Worm (Caenorhabditis elegans) whole organism, L4 larva: Measurements from ENCODE around the gene ZK1055.6.

ENCODE experiments used
- D1046.2 ChIP-seq: fragments of 200-800 bp; sonication (Bioruptor generic); IDR thresholded peaks from 2 replicates; pipeline ENCODE4 v1.3.6; 2022; ENCODE audit warnings: missing genetic modification characterization, missing compliant biosample characterization
- F44E2.7 ChIP-seq: fragments of 200-800 bp; sonication (Bioruptor generic); IDR thresholded peaks from 2 replicates; pipeline ENCODE4 v2.1.2; 2022; ENCODE audit warnings: missing genetic modification characterization, missing compliant biosample characterization
- ZK546.5 ChIP-seq, 2 experiments: sonication (generic microtip); optimal IDR thresholded peaks; 2 replicates each; lab custom pipeline; 2017; ENCODE audit warnings: missing biosample characterization in 2 of 2, missing genetic modification characterization in 2 of 2
- dmd-8 ChIP-seq: fragments of 200-800 bp; sonication (Bioruptor generic); IDR thresholded peaks from 2 replicates; pipeline ENCODE4 v1.3.6; 2022; ENCODE audit warnings: missing genetic modification characterization, missing compliant biosample characterization
- fos-1 ChIP-seq: fragments of 150-350 bp; optimal IDR thresholded peaks from 2 replicates; lab custom pipeline; 2014; ENCODE audit warnings: missing biosample characterization, missing genetic modification characterization
- lsy-2 ChIP-seq, 2 experiments: fragments of 150-350 bp in 1 of 2; sonication (generic microtip) in 1 of 2; optimal IDR thresholded peaks; 2 replicates each; lab custom pipeline; 2014 to 2017; ENCODE audit warnings: missing biosample characterization in 2 of 2, missing genetic modification characterization in 2 of 2
- mdl-1 ChIP-seq, 2 experiments: fragments of 150-350 bp in 1 of 2; sonication (generic microtip) in 1 of 2; optimal IDR thresholded peaks; 2 replicates each; lab custom pipeline; 2014 to 2017; ENCODE audit warnings: missing biosample characterization in 2 of 2, missing genetic modification characterization in 2 of 2
- unc-39 ChIP-seq: sonication (generic microtip); optimal IDR thresholded peaks from 2 replicates; lab custom pipeline; 2017; ENCODE audit warnings: missing biosample characterization, missing genetic modification characterization

- TF ChIP-seq ZK546.5 (tag; optimal IDR thresholded peaks at IDR 0.05; lab: Kevin White, UChicago) (no peak), lsy-2 (tag; optimal IDR thresholded peaks at IDR 0.05; lab: Kevin White, UChicago) (no peak), D1046.2 (GFP tag; lab: Robert Waterston, UW) (no peak), F44E2.7 (no peak), mdl-1 (tag; optimal IDR thresholded peaks at IDR 0.05; lab: Kevin White, UChicago) (no peak), fos-1 (tag; lab: Kevin White, UChicago) (no peak), unc-39 (tag; lab: Kevin White, UChicago) (no peak), dmd-8 (GFP tag; lab: Robert Waterston, UW) (no peak)
Measured at ce11 chrV:6558103-6558502, 44.3 kb downstream of the ZK1055.6 start, which contains the start of gene spp-20.
